Fruit fly (Drosophila melanogaster) whole organism, embryonic: ENCODE data around the gene CG9760.

ENCODE experiments used
- Awh ChIP-seq: fragments of 200-800 bp; sonication (Bioruptor generic); IDR thresholded peaks from 2 replicates; pipeline ENCODE4, ENCODE4 v1.3.6; 2022; ENCODE audit warnings: missing biosample characterization, missing genetic modification characterization
- Bteb2 ChIP-seq: fragments of 200-800 bp; sonication (Bioruptor generic); optimal IDR thresholded peaks from 2 replicates; lab custom pipeline; 2016; ENCODE audit warnings: missing biosample characterization, missing genetic modification characterization
- CG10431 ChIP-seq: fragments of 200-800 bp; sonication (Bioruptor generic); optimal IDR thresholded peaks from 3 replicates; lab custom pipeline; 2018; ENCODE audit warnings: missing biosample characterization, mild to moderate bottlenecking, missing genetic modification characterization
- CG11695 ChIP-seq: fragments of 200-800 bp; sonication (Bioruptor generic); IDR thresholded peaks from 3 replicates; pipeline ENCODE4 v1.3.6; 2022; ENCODE audit warnings: missing biosample characterization, missing genetic modification characterization
- CG1233 ChIP-seq: fragments of 200-800 bp; sonication (Bioruptor generic); optimal IDR thresholded peaks from 4 replicates; lab custom pipeline; 2018; ENCODE audit warnings: missing biosample characterization, mild to moderate bottlenecking, missing genetic modification characterization
- CG13296 ChIP-seq: fragments of 200-800 bp; sonication (Bioruptor generic); optimal IDR thresholded peaks from 3 replicates; lab custom pipeline; 2018; ENCODE audit warnings: missing biosample characterization, mild to moderate bottlenecking, missing genetic modification characterization
- CG13424 ChIP-seq: fragments of 200-800 bp; sonication (Bioruptor generic); optimal IDR thresholded peaks from 2 replicates; lab custom pipeline; 2019; ENCODE audit warnings: missing biosample characterization, mild to moderate bottlenecking, missing genetic modification characterization, moderate library complexity
- CG14667 ChIP-seq: fragments of 200-800 bp; sonication (Bioruptor generic); IDR thresholded peaks from 2 replicates; pipeline ENCODE4 v1.3.6; 2022; ENCODE audit warnings: missing biosample characterization, missing genetic modification characterization
- CG14710 ChIP-seq: fragments of 200-800 bp; sonication (Bioruptor generic); optimal IDR thresholded peaks from 3 replicates; lab custom pipeline; 2019; ENCODE audit warnings: missing biosample characterization, mild to moderate bottlenecking, missing genetic modification characterization, moderate library complexity
- CG14860 ChIP-seq: fragments of 200-800 bp; sonication (Bioruptor generic); IDR thresholded peaks from 3 replicates; pipeline ENCODE4 v1.3.6; 2022; ENCODE audit warnings: missing biosample characterization, missing genetic modification characterization; ENCODE audit not compliant: partially characterized antibody
- CG1529 ChIP-seq: fragments of 200-800 bp; sonication (Bioruptor generic); optimal IDR thresholded peaks from 3 replicates; lab custom pipeline; 2018; ENCODE audit warnings: missing biosample characterization, missing genetic modification characterization
- CG17912 ChIP-seq: fragments of 200-800 bp; sonication (Bioruptor generic); optimal IDR thresholded peaks from 2 replicates; lab custom pipeline; 2018; ENCODE audit warnings: missing biosample characterization, mild to moderate bottlenecking, missing genetic modification characterization
- CG32767 ChIP-seq: fragments of 200-800 bp; sonication (Bioruptor generic); IDR thresholded peaks from 2 replicates; pipeline ENCODE4 v1.3.6; 2022; ENCODE audit warnings: missing biosample characterization, missing genetic modification characterization
- CG4424 ChIP-seq: fragments of 200-800 bp; sonication (Bioruptor generic); optimal IDR thresholded peaks from 3 replicates; lab custom pipeline; 2016; ENCODE audit warnings: missing biosample characterization, missing genetic modification characterization
- CG4617 ChIP-seq: fragments of 200-800 bp; sonication (Bioruptor generic); optimal IDR thresholded peaks from 3 replicates; lab custom pipeline; 2016; ENCODE audit warnings: missing biosample characterization, missing genetic modification characterization, borderline replicate concordance
- CG4707 ChIP-seq: fragments of 200-800 bp; sonication (Bioruptor generic); optimal IDR thresholded peaks from 2 replicates; lab custom pipeline; 2018; ENCODE audit warnings: missing biosample characterization, mild to moderate bottlenecking, missing genetic modification characterization, moderate library complexity
- CG5180 ChIP-seq: fragments of 200-800 bp; sonication (Bioruptor generic); optimal IDR thresholded peaks from 3 replicates; lab custom pipeline; 2017; ENCODE audit warnings: missing biosample characterization, missing genetic modification characterization, mild to moderate bottlenecking, moderate library complexity, missing genetic modification reagents
- CG9817 ChIP-seq: fragments of 200-800 bp; sonication (Bioruptor generic); optimal IDR thresholded peaks from 2 replicates; lab custom pipeline; 2018; ENCODE audit warnings: missing biosample characterization, mild to moderate bottlenecking, missing genetic modification characterization, moderate library complexity
- CG9932 ChIP-seq: fragments of 200-800 bp; sonication (Bioruptor generic); IDR thresholded peaks from 2 replicates; pipeline ENCODE4 v1.3.6; 2022; ENCODE audit warnings: missing biosample characterization, missing genetic modification characterization
- CrebB ChIP-seq: fragments of 200-800 bp; sonication (Bioruptor generic); optimal IDR thresholded peaks from 3 replicates; lab custom pipeline; 2018; ENCODE audit warnings: missing biosample characterization, mild to moderate bottlenecking, missing genetic modification characterization
- Dbx ChIP-seq: fragments of 200-800 bp; sonication (Bioruptor generic); IDR thresholded peaks from 3 replicates; pipeline ENCODE4 v1.3.6; 2022; ENCODE audit warnings: missing biosample characterization, missing genetic modification characterization
- Ets65A ChIP-seq: fragments of 200-800 bp; sonication (Bioruptor generic); peaks from one replicate; lab custom pipeline; 2016; ENCODE audit warnings: missing biosample characterization, missing genetic modification characterization
- Fer2 ChIP-seq: fragments of 200-800 bp; sonication (Bioruptor generic); optimal IDR thresholded peaks from 2 replicates; lab custom pipeline; 2018; ENCODE audit warnings: missing biosample characterization, mild to moderate bottlenecking, missing genetic modification characterization, moderate library complexity
- GATAe ChIP-seq: fragments of 200-800 bp; sonication (Bioruptor generic); conservative IDR thresholded peaks from 2 replicates; pipeline ENCODE4 v1.3.6; 2022; ENCODE audit warnings: missing biosample characterization, missing genetic modification characterization
- Gug ChIP-seq: fragments of 200-800 bp; sonication (Bioruptor generic); IDR thresholded peaks from 4 replicates; pipeline ENCODE4 v1.3.6; 2022; ENCODE audit warnings: missing biosample characterization, missing genetic modification characterization
- Hey ChIP-seq: fragments of 200-800 bp; sonication (Bioruptor generic); optimal IDR thresholded peaks from 3 replicates; lab custom pipeline; 2018; ENCODE audit warnings: missing biosample characterization, mild to moderate bottlenecking, missing genetic modification characterization
- Hmr ChIP-seq: fragments of 200-800 bp; sonication (Bioruptor generic); optimal IDR thresholded peaks from 3 replicates; lab custom pipeline; 2017; ENCODE audit warnings: mild to moderate bottlenecking, missing biosample characterization, missing genetic modification reagents, missing genetic modification characterization
- Jarid2 ChIP-seq: fragments of 200-800 bp; sonication (Bioruptor generic); optimal IDR thresholded peaks from 3 replicates; lab custom pipeline; 2017; ENCODE audit warnings: mild to moderate bottlenecking, missing biosample characterization, missing genetic modification reagents, missing genetic modification characterization
- Mes4 ChIP-seq: fragments of 200-800 bp; sonication (Bioruptor generic); optimal IDR thresholded peaks from 2 replicates; lab custom pipeline; 2016; ENCODE audit warnings: missing biosample characterization, missing genetic modification characterization
- Rfx ChIP-seq: fragments of 200-800 bp; sonication (Bioruptor generic); IDR thresholded peaks from 2 replicates; pipeline ENCODE4 v1.3.6; 2022; ENCODE audit warnings: missing biosample characterization, missing genetic modification characterization
- Sin3A ChIP-seq: fragments of >200 bp; optimal IDR thresholded peaks from 2 replicates; lab custom pipeline; 2018
- Stat92E ChIP-seq, 3 experiments: fragments of >200 bp in 2 of 3; fragments of 200-800 bp in 1 of 3; sonication (Bioruptor generic) in 1 of 3; optimal IDR thresholded peaks; 2 replicates each; lab custom pipeline; 2017 to 2019; ENCODE audit warnings: missing biosample characterization in 3 of 3, missing genetic modification characterization in 3 of 3, mild to moderate bottlenecking in 1 of 3, moderate library complexity in 1 of 3
- Vsx1 ChIP-seq: fragments of 200-800 bp; sonication (Bioruptor generic); optimal IDR thresholded peaks from 2 replicates; lab custom pipeline; 2017; ENCODE audit warnings: missing biosample characterization, mild to moderate bottlenecking, missing genetic modification characterization, missing genetic modification reagents
- ara ChIP-seq: fragments of 200-800 bp; sonication (Bioruptor generic); IDR thresholded peaks from 2 replicates; pipeline ENCODE4 v1.3.6; 2022; ENCODE audit warnings: missing biosample characterization, missing genetic modification characterization
- cato ChIP-seq: fragments of 200-800 bp; sonication (Bioruptor generic); optimal IDR thresholded peaks from 2 replicates; lab custom pipeline; 2016; ENCODE audit warnings: missing biosample characterization, missing genetic modification characterization, borderline replicate concordance
- cg ChIP-seq: fragments of 200-800 bp; sonication (Bioruptor generic); optimal IDR thresholded peaks from 3 replicates; lab custom pipeline; 2019; ENCODE audit warnings: missing biosample characterization, mild to moderate bottlenecking, missing genetic modification characterization, moderate library complexity
- corto ChIP-seq: fragments of 200-800 bp; sonication (Bioruptor generic); optimal IDR thresholded peaks from 2 replicates; lab custom pipeline; 2016; ENCODE audit warnings: missing biosample characterization, mild to moderate bottlenecking, missing genetic modification characterization, moderate library complexity
- croc ChIP-seq: fragments of 200-800 bp; sonication (Bioruptor generic); conservative IDR thresholded peaks from 3 replicates; pipeline ENCODE4 v1.3.6; 2022; ENCODE audit warnings: missing biosample characterization, missing genetic modification characterization
- cwo ChIP-seq: fragments of 200-800 bp; sonication (Bioruptor generic); optimal IDR thresholded peaks from 3 replicates; lab custom pipeline; 2017; ENCODE audit warnings: missing biosample characterization, missing genetic modification characterization, mild to moderate bottlenecking, moderate library complexity, missing genetic modification reagents
- ems ChIP-seq: fragments of 200-800 bp; sonication (Bioruptor generic); optimal IDR thresholded peaks from 3 replicates; lab custom pipeline; 2016; ENCODE audit warnings: missing biosample characterization, missing genetic modification characterization
- gem ChIP-seq: fragments of 200-800 bp; sonication (Bioruptor generic); optimal IDR thresholded peaks from 2 replicates; lab custom pipeline; 2019; ENCODE audit warnings: missing biosample characterization, mild to moderate bottlenecking, missing genetic modification characterization, moderate library complexity
- lov ChIP-seq, 2 experiments: fragments of 200-800 bp in 1 of 2; fragments of >200 bp in 1 of 2; sonication (Bioruptor generic) in 1 of 2; IDR thresholded peaks in 1 of 2; optimal IDR thresholded peaks in 1 of 2; 2 replicates in 1 of 2; 3 replicates in 1 of 2; pipeline versions ENCODE4 v1.3.6 to Lab custom; 2017 to 2022; ENCODE audit warnings: missing biosample characterization in 1 of 2, missing genetic modification characterization in 1 of 2
- pzg ChIP-seq: fragments of 200-800 bp; sonication (Bioruptor generic); optimal IDR thresholded peaks from 3 replicates; lab custom pipeline; 2018; ENCODE audit warnings: missing biosample characterization, mild to moderate bottlenecking, missing genetic modification characterization, moderate library complexity
- sisA ChIP-seq: fragments of 200-800 bp; sonication (Bioruptor generic); IDR thresholded peaks from 2 replicates; pipeline ENCODE4 v1.3.6; 2022; ENCODE audit warnings: missing biosample characterization, missing genetic modification characterization
- slou ChIP-seq: fragments of 200-800 bp; sonication (Bioruptor generic); optimal IDR thresholded peaks from 3 replicates; lab custom pipeline; 2016; ENCODE audit warnings: missing biosample characterization, missing genetic modification characterization
- tgo ChIP-seq: fragments of 200-800 bp; sonication (Bioruptor generic); IDR thresholded peaks from 3 replicates; pipeline ENCODE4 v1.3.6; 2022; ENCODE audit warnings: missing biosample characterization, missing genetic modification characterization
- vnd ChIP-seq: fragments of 200-800 bp; sonication (Bioruptor generic); IDR thresholded peaks from 3 replicates; pipeline ENCODE4 v1.3.6; 2022; ENCODE audit warnings: missing biosample characterization, missing genetic modification characterization; ENCODE audit not compliant: partially characterized antibody
- yki ChIP-seq: fragments of >200 bp; optimal IDR thresholded peaks from 3 replicates; lab custom pipeline; 2018
- zfh1 ChIP-seq: fragments of 200-800 bp; sonication (Bioruptor generic); IDR thresholded peaks from 3 replicates; pipeline ENCODE4 v1.3.6; 2022; ENCODE audit warnings: missing biosample characterization, missing genetic modification characterization

CG9760 gene

DNA sequence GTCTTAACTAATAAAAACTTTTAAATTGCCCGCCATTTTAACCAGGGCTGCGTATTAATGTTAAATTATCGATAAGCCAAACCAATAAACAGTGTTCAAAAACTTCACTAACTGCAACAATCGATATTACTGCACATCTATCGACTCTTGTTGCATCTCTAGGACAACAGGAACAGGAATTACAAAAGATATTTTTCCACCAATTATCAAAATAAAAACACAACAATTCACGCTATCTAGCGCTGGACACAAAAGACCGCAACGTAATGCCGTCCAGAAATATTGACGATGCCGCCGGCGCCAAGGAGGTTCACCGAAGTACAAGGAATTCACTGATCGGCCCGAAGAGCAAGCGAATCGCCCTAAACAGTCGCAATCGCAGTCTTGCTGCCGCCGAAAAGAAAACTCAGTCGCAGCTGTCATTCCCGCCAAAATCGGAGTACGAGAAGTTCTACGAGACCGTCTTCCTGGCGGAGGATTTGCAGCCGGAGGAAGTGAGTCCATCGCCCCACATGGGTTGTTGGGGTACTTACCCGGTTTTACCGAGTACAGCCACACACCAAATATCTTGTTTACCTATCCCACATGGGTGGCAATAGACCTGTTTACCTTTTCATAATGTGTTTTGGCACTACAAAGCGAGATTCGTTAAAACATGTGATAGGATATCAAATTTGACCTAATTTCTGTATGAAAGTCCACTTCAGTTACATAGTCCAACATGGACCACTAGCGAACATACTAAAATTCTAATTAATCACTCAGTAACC lies 47.4 kb downstream of the CG9760 start, which contains the start of gene vers (continued):
- TF ChIP-seq CG10431 (no peak), CG9932 (GFP tag; lab: Robert Waterston, UW) (peak; percentile 74), Awh (GFP tag; lab: Robert Waterston, UW) (peak; percentile 30; the same call in 1 of the 2 replicates), Dbx (GFP tag; lab: Robert Waterston, UW) (no peak), Hmr (GFP tag; lab: Kevin White, UChicago) (no peak), Fer2 (tag; lab: Kevin White, UChicago) (no peak), tgo (GFP tag; lab: Robert Waterston, UW) (no peak), cato (GFP tag; lab: Kevin White, UChicago) (no peak), croc (GFP tag; lab: Robert Waterston, UW) (no peak), Vsx1 (GFP tag; lab: Kevin White, UChicago) (no peak), GATAe (GFP tag; lab: Robert Waterston, UW) (no peak), lov (optimal IDR thresholded peaks at IDR 0.05; lab: Kevin White, UChicago) (no peak), lov (GFP tag; IDR thresholded peaks at IDR 0.05; lab: Robert Waterston, UW) (no peak), CG4617 (GFP tag; lab: Kevin White, UChicago) (peak; percentile 82), CG4707 (GFP tag; lab: Kevin White, UChicago) (no peak), CG14860 (GFP tag; lab: Robert Waterston, UW) (peak; percentile 86), cwo (GFP tag; lab: Kevin White, UChicago) (no peak), Gug (GFP tag; lab: Robert Waterston, UW) (no peak), CG17912 (GFP tag; lab: Kevin White, UChicago) (no peak), Jarid2 (no peak), CG5180 (GFP tag; lab: Kevin White, UChicago) (no peak), corto (GFP tag; lab: Kevin White, UChicago) (no peak), CG9817 (tag; lab: Kevin White, UChicago) (no peak), CG1529 (GFP tag; lab: Kevin White, UChicago) (no peak), cg (GFP tag; lab: Kevin White, UChicago) (no peak), CG1233 (GFP tag; lab: Kevin White, UChicago) (no peak), ems (GFP tag; lab: Kevin White, UChicago) (peak; percentile 2), CG14667 (GFP tag; lab: Robert Waterston, UW) (no peak), pzg (peak; percentile 93), sisA (0 out of 2 replicates have a peak, but pooled peaks have one; percentile 8), ara (GFP tag; lab: Robert Waterston, UW) (0 out of 2 replicates have a peak, but pooled peaks have one; percentile 10), Bteb2 (no peak), Hey (tag; lab: Kevin White, UChicago) (no peak), Stat92E (GFP tag; optimal IDR thresholded peaks at IDR 0.05; lab: Kevin White, UChicago) (peak in 1 of 3 experiments; percentile 52), zfh1 (peak; percentile 40; the same call in 1 of the 3 replicates), slou (no peak), Sin3A (lab: Kevin White, UChicago) (peak; percentile 13), CG32767 (GFP tag; lab: Robert Waterston, UW) (no peak), CG13424 (tag; lab: Kevin White, UChicago) (no peak), Ets65A (GFP tag; lab: Kevin White, UChicago) (peak; percentile 4), CG4424 (GFP tag; lab: Kevin White, UChicago) (no peak), Rfx (peak; percentile 67; the same call in 1 of the 2 replicates), vnd (peak; percentile 84), CG13296 (GFP tag; lab: Kevin White, UChicago) (peak; percentile 29), CrebB (tag; lab: Kevin White, UChicago) (no peak), CG14710 (peak; percentile 66), Mes4 (GFP tag; lab: Kevin White, UChicago) (no peak), CG11695 (GFP tag; lab: Robert Waterston, UW) (0 out of 3 replicates have a peak, but pooled peaks have one; percentile 23), yki (lab: Kevin White, UChicago) (no peak), gem (tag; lab: Kevin White, UChicago) (no peak)
